Fruit fly (Drosophila melanogaster): Measurements from ENCODE around the gene Dus1.

dm6 chr2L:305198-305597 lies 33.7 kb upstream of the Dus1 start:
- TF ChIP-seq CG12605 (GFP tag; IDR thresholded peaks at IDR 0.05) (no peak), CG15710 (tag; optimal IDR thresholded peaks at IDR 0.05) (no peak), CG13204 (GFP tag; optimal IDR thresholded peaks at IDR 0.05) (no peak), CG8159 (tag; optimal IDR thresholded peaks at IDR 0.05) (no peak), Snoo (tag; optimal IDR thresholded peaks at IDR 0.05) (no peak), Pif1A (GFP tag; optimal IDR thresholded peaks at IDR 0.05) (no peak), CG4496 (GFP tag; IDR thresholded peaks at IDR 0.05) (no peak), CG10348 (GFP tag; IDR thresholded peaks at IDR 0.05) (no peak)
